Worm (Caenorhabditis elegans) whole organism, L4 larva: Measurements from ENCODE around the gene kqt-2.
A peak's percentile ranks its signal among the peaks of the same experiment; 100 is the strongest.

ENCODE experiments used
- F49E8.2 ChIP-seq: sonication (generic microtip); optimal IDR thresholded peaks from 2 replicates; lab custom pipeline; 2016; ENCODE audit warnings: missing compliant biosample characterization, mild to moderate bottlenecking, missing genetic modification characterization, borderline replicate concordance
- Y105C5A.15 ChIP-seq: fragments of 200-800 bp; sonication (Bioruptor generic); IDR thresholded peaks from 2 replicates; pipeline ENCODE4 v1.3.6; 2022; ENCODE audit warnings: missing genetic modification characterization, missing compliant biosample characterization
- ceh-28 ChIP-seq: fragments of 150-350 bp; optimal IDR thresholded peaks from 2 replicates; lab custom pipeline; 2014; ENCODE audit warnings: missing biosample characterization, missing genetic modification reagents, missing genetic modification characterization
- dpl-1 ChIP-seq: fragments of 150-350 bp; optimal IDR thresholded peaks from 2 replicates; lab custom pipeline; 2014; ENCODE audit warnings: missing biosample characterization, missing genetic modification reagents, missing genetic modification characterization
- egl-43 ChIP-seq: fragments of 200-800 bp; sonication (Bioruptor generic); IDR thresholded peaks from 2 replicates; pipeline ENCODE4 v1.3.6; 2022; ENCODE audit warnings: missing genetic modification reagents, missing genetic modification characterization, missing compliant biosample characterization
- fkh-10 ChIP-seq: fragments of 150-350 bp; optimal IDR thresholded peaks from 2 replicates; lab custom pipeline; 2014; ENCODE audit warnings: missing biosample characterization, missing genetic modification reagents, missing genetic modification characterization
- fos-1 ChIP-seq: fragments of 150-350 bp; optimal IDR thresholded peaks from 2 replicates; lab custom pipeline; 2014; ENCODE audit warnings: missing biosample characterization, missing genetic modification characterization
- gei-8 ChIP-seq: fragments of 200-800 bp; sonication (Bioruptor generic); optimal IDR thresholded peaks from 2 replicates; lab custom pipeline; 2018; ENCODE audit warnings: mild to moderate bottlenecking, missing genetic modification characterization, missing compliant biosample characterization
- nhr-111 ChIP-seq: fragments of 200-800 bp; sonication (Bioruptor generic); optimal IDR thresholded peaks from 2 replicates; lab custom pipeline; 2018; ENCODE audit warnings: mild to moderate bottlenecking, missing genetic modification characterization, missing compliant biosample characterization
- set-16 ChIP-seq: fragments of 200-800 bp; sonication (Bioruptor generic); IDR thresholded peaks from 2 replicates; pipeline ENCODE4 v1.3.6; 2022; ENCODE audit warnings: missing genetic modification reagents, missing genetic modification characterization, missing compliant biosample characterization
- zip-2 ChIP-seq: fragments of 150-350 bp; optimal IDR thresholded peaks from 2 replicates; lab custom pipeline; 2014; ENCODE audit warnings: missing biosample characterization, missing genetic modification characterization

- TF ChIP-seq ceh-28 (no peak), nhr-111 (no peak), Y105C5A.15 (no peak), set-16 (GFP tag; lab: Robert Waterston, UW) (no peak), dpl-1 (GFP tag; lab: Kevin White, UChicago) (peak; percentile 47), zip-2 (tag; lab: Kevin White, UChicago) (no peak), fos-1 (tag; lab: Kevin White, UChicago) (no peak), gei-8 (GFP tag; lab: Kevin White, UChicago) (no peak), egl-43 (no peak), fkh-10 (GFP tag; lab: Kevin White, UChicago) (peak; percentile 23), F49E8.2 (no peak)
These were observed 40.7 kb upstream of the kqt-2 start, which contains the start of gene sec-16A.2 for ce11 chrX:8286740-8287299.
